Fruit fly (Drosophila melanogaster): ENCODE data around the gene Nulp1.
A peak's percentile ranks its signal among the peaks of the same experiment; 100 is the strongest.

The Nulp1 gene

DNA sequence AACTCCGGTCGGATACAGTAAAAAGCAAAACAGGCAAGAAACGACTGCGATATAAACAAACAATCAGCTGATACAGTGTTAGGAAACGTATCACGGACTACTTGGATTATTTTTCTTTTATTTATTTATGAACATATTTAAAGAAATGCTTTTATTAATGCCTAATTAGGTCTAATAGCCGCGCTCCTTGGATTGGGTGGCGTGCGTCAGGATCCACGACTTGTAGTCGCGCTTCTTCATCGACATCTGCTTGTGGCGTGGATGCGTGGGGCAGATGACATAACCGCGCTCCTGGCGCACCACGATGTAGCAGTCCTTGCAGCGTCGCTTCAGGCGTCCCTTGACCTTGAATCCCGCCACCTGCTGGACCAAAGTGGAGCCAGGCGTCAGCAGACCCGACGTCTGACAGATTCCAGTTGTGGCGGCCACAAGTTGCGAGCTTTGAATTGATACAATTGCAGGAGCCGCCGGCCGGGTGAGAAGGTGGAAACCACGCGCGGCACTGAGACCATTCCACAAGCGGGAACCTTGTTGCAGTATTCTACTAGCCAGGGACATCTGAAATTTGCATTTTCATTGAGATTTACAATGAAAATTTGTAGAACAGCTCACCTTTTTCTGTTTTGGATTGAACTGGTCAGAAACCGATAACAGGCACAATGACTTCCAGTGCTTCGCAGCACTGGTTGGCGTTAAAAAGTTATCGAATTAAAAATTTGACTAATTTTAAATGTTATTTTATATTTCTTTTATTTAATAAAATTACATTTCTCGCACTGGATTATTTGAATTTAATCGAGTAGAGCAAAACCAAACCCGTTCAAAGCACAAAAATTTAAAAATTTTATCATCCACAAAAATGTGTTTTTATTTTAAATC lies 14.6 kb downstream of the Nulp1 start, which contains the start of the genes CG7550 and mRpL36:
TSS of gene CG7550 (minus strand) at position 51 of the 879 bp plus-strand sequence.
TSS of gene mRpL36 (minus strand) at position 652 of the 879 bp plus-strand sequence.
- TF ChIP-seq net (GFP tag; optimal IDR thresholded peaks at IDR 0.05), result no peak
- peak; percentile 37 for TF ChIP-seq fkh (GFP tag; optimal IDR thresholded peaks at IDR 0.05)
- TF ChIP-seq vri (GFP tag; optimal IDR thresholded peaks at IDR 0.05), result peak; percentile 24
- no peak for TF ChIP-seq topi (GFP tag; optimal IDR thresholded peaks at IDR 0.05)
- TF ChIP-seq esn (GFP tag; optimal IDR thresholded peaks at IDR 0.05), result peak; percentile 49
- TF ChIP-seq Lpt (GFP tag; optimal IDR thresholded peaks at IDR 0.05), result no peak
- TF ChIP-seq CG8632 (GFP tag; optimal IDR thresholded peaks at IDR 0.05), result no peak

DNA sequence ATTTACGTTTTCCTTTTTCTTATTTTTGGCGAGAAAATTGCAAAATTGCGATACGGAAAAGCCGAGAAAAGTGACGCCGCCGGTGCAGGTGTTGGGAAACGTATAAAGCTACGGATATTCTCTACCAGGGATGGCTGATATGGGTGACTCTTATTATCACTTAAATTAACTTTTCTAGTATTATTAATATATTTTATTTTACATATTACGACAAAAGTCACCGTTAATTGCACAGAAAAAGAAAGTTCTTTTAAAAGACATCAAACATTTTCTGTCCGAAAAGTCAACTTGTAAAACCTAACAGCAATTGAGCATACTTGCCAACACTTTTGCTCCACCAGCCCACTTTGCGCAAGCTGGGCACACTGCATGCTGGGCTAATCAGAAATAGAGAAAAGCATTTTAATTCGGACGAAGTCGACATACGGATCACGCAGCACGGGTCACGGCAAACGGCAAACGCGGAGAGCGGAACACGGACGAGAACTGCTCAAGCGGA lies 17.6 kb downstream of the Nulp1 start, which contains the start of the genes Cds and Uba2:
TSS of gene Cds (plus strand) at position 51 of the 499 bp plus-strand sequence.
TSS of gene Uba2 (minus strand) at position 107 of the 499 bp plus-strand sequence.
- TF ChIP-seq OdsH (GFP tag; optimal IDR thresholded peaks at IDR 0.05), result peak; percentile 93
- peak; percentile 81 for TF ChIP-seq dac (GFP tag; optimal IDR thresholded peaks at IDR 0.05)
- TF ChIP-seq CG8119 (GFP tag; IDR thresholded peaks at IDR 0.05), result peak; percentile 83; the same call in 2 of the 3 replicates
- peak; percentile 85 for TF ChIP-seq vri (GFP tag; optimal IDR thresholded peaks at IDR 0.05)
- TF ChIP-seq spab (GFP tag; optimal IDR thresholded peaks at IDR 0.05), result no peak
- peak; percentile 76 for TF ChIP-seq Sox14 (GFP tag; optimal IDR thresholded peaks at IDR 0.05)
- TF ChIP-seq Hr39 (GFP tag; optimal IDR thresholded peaks at IDR 0.05), result peak; percentile 84
- peak; percentile 82 for TF ChIP-seq CG8319 (GFP tag; optimal IDR thresholded peaks at IDR 0.05)
- TF ChIP-seq Smox (GFP tag; optimal IDR thresholded peaks at IDR 0.05), result no peak
- TF ChIP-seq CG6792 (GFP tag; optimal IDR thresholded peaks at IDR 0.05), result peak; percentile 83
- TF ChIP-seq svp (GFP tag), result peak; percentile 96
- peak; percentile 82 for TF ChIP-seq Ets96B (tag; optimal IDR thresholded peaks at IDR 0.05)
- TF ChIP-seq net (GFP tag; optimal IDR thresholded peaks at IDR 0.05), result peak; percentile 85
- TF ChIP-seq Eip78C (GFP tag), result peak; percentile 89
- TF ChIP-seq CG1621 (tag; optimal IDR thresholded peaks at IDR 0.05), result peak; percentile 85
- peak; percentile 83 for TF ChIP-seq CG31627 (GFP tag; optimal IDR thresholded peaks at IDR 0.05)
- peak; percentile 79 for TF ChIP-seq CG11902 (GFP tag; optimal IDR thresholded peaks at IDR 0.05)
- peak; percentile 92 for TF ChIP-seq eg (GFP tag; IDR thresholded peaks at IDR 0.05)
- no peak for TF ChIP-seq Hr38 (GFP tag; optimal IDR thresholded peaks at IDR 0.05)
- peak in 1 of 2 experiments; percentile 85 for TF ChIP-seq ss (GFP tag; optimal IDR thresholded peaks at IDR 0.05)
- peak; percentile 86 for TF ChIP-seq cyc (GFP tag; optimal IDR thresholded peaks at IDR 0.05)
- TF ChIP-seq pdm3 (GFP tag; optimal IDR thresholded peaks at IDR 0.05), result no peak
- TF ChIP-seq CG10669 (GFP tag; optimal IDR thresholded peaks at IDR 0.05), result no peak
- TF ChIP-seq fd59A (GFP tag; optimal IDR thresholded peaks at IDR 0.05), result peak; percentile 35
- peak; percentile 86 for TF ChIP-seq Sox15 (GFP tag; optimal IDR thresholded peaks at IDR 0.05)
- TF ChIP-seq CG15336 (GFP tag; IDR thresholded peaks at IDR 0.05), result peak; percentile 86
- peak; percentile 81 for TF ChIP-seq CG11762 (GFP tag; optimal IDR thresholded peaks at IDR 0.05; ENCODE audit: insufficient read depth)
- peak; percentile 88 for TF ChIP-seq esn (GFP tag; optimal IDR thresholded peaks at IDR 0.05)
- no peak for TF ChIP-seq CG6808 (GFP tag; optimal IDR thresholded peaks at IDR 0.05)
- peak; percentile 84 for TF ChIP-seq Eip93F (GFP tag; optimal IDR thresholded peaks at IDR 0.05)
- TF ChIP-seq CG9139 (GFP tag; optimal IDR thresholded peaks at IDR 0.05), result peak; percentile 71
- peak; percentile 81 for TF ChIP-seq Sox102F (GFP tag; optimal IDR thresholded peaks at IDR 0.05)
- TF ChIP-seq Met (GFP tag; optimal IDR thresholded peaks at IDR 0.05), result no peak
- TF ChIP-seq acj6 (GFP tag; optimal IDR thresholded peaks at IDR 0.05), result peak; percentile 92
- peak; percentile 90 for TF ChIP-seq CG3919 (GFP tag; optimal IDR thresholded peaks at IDR 0.05)
- TF ChIP-seq CG11294 (GFP tag; IDR thresholded peaks at IDR 0.05), result peak; percentile 84; the same call in 1 of the 2 replicates
- peak; percentile 90 for TF ChIP-seq Hr4 (GFP tag; optimal IDR thresholded peaks at IDR 0.05)
- TF ChIP-seq fd85E (GFP tag; optimal IDR thresholded peaks at IDR 0.05), result peak; percentile 74
- peak; percentile 72 for TF ChIP-seq CG7368 (GFP tag; optimal IDR thresholded peaks at IDR 0.05)
- TF ChIP-seq Blimp-1 (GFP tag; optimal IDR thresholded peaks at IDR 0.05), result peak; percentile 66
- no peak for TF ChIP-seq CG6276 (GFP tag; optimal IDR thresholded peaks at IDR 0.05)
- TF ChIP-seq CG3032 (tag; optimal IDR thresholded peaks at IDR 0.05), result peak; percentile 87
- TF ChIP-seq lz (GFP tag; optimal IDR thresholded peaks at IDR 0.05), result peak; percentile 87
